Fruit fly (Drosophila melanogaster): ENCODE data around the gene Ptp61F.

Gene Ptp61F

dm6 chr3L:1496408-1496807 lies 21.4 kb upstream of the Ptp61F start, which contains the start of gene CG12084 (continued):
- TF ChIP-seq CG14441 (GFP tag; IDR thresholded peaks at IDR 0.05) = no peak
- no peak for TF ChIP-seq Eip74EF (GFP tag; optimal IDR thresholded peaks at IDR 0.05)
- TF ChIP-seq CG2116 (GFP tag; optimal IDR thresholded peaks at IDR 0.05) = no peak
- TF ChIP-seq Tbp (GFP tag; optimal IDR thresholded peaks at IDR 0.05) = no peak
- TF ChIP-seq CG12299 (tag; optimal IDR thresholded peaks at IDR 0.05) = no peak
- TF ChIP-seq Scr (GFP tag; IDR thresholded peaks at IDR 0.05; ENCODE audit: partially characterized antibody) = peak; percentile 25
- TF ChIP-seq Ets65A (GFP tag) = no peak
- no peak for TF ChIP-seq pb (GFP tag; optimal IDR thresholded peaks at IDR 0.05)
- no peak for TF ChIP-seq CG11560 (tag; IDR thresholded peaks at IDR 0.05)
- TF ChIP-seq CG5180 (GFP tag; optimal IDR thresholded peaks at IDR 0.05) = no peak
- peak; percentile 38 for TF ChIP-seq Lhr (GFP tag; optimal IDR thresholded peaks at IDR 0.05)
- no peak for TF ChIP-seq ftz-f1 (GFP tag; optimal IDR thresholded peaks at IDR 0.05)
- TF ChIP-seq sim (GFP tag; IDR thresholded peaks at IDR 0.05) = no peak
- TF ChIP-seq bcd (GFP tag; optimal IDR thresholded peaks at IDR 0.05) = no peak
- no peak for TF ChIP-seq pfk (GFP tag; optimal IDR thresholded peaks at IDR 0.05)
- no peak for TF ChIP-seq ash1 (GFP tag; optimal IDR thresholded peaks at IDR 0.05)
- TF ChIP-seq CG16815 (GFP tag; optimal IDR thresholded peaks at IDR 0.05) = no peak
- TF ChIP-seq D19B (GFP tag; optimal IDR thresholded peaks at IDR 0.05) = no peak
- TF ChIP-seq Dll (GFP tag; IDR thresholded peaks at IDR 0.05; ENCODE audit: partially characterized antibody) = no peak
- TF ChIP-seq Usf (GFP tag; optimal IDR thresholded peaks at IDR 0.05) = no peak
- peak; percentile 36 for TF ChIP-seq E2f2 (GFP tag; IDR thresholded peaks at IDR 0.05)
- TF ChIP-seq mld (GFP tag; IDR thresholded peaks at IDR 0.05; ENCODE audit: partially characterized antibody) = no peak
- TF ChIP-seq Myb (GFP tag; optimal IDR thresholded peaks at IDR 0.05) = no peak
- TF ChIP-seq vfl (GFP tag; optimal IDR thresholded peaks at IDR 0.05) = peak; percentile 2
- no peak for TF ChIP-seq Deaf1 (tag; optimal IDR thresholded peaks at IDR 0.05)
- TF ChIP-seq Hr51 (GFP tag; optimal IDR thresholded peaks at IDR 0.05) = no peak
- TF ChIP-seq kay (GFP tag; optimal IDR thresholded peaks at IDR 0.05) = no peak
- peak; percentile 72 for TF ChIP-seq CG15514 (GFP tag; optimal IDR thresholded peaks at IDR 0.05)
- TF ChIP-seq Nf-YA (GFP tag; IDR thresholded peaks at IDR 0.05) = no peak
- no peak for TF ChIP-seq CG11696 (GFP tag; IDR thresholded peaks at IDR 0.05)
- TF ChIP-seq CoRest (tag; optimal IDR thresholded peaks at IDR 0.05) = no peak
- no peak for TF ChIP-seq sc (optimal IDR thresholded peaks at IDR 0.05)
- TF ChIP-seq sc (GFP tag; optimal IDR thresholded peaks at IDR 0.05) = no peak
- no peak for TF ChIP-seq Sry-β (GFP tag; optimal IDR thresholded peaks at IDR 0.05)
- no peak for TF ChIP-seq CG12942 (GFP tag; optimal IDR thresholded peaks at IDR 0.05)
- TF ChIP-seq Bgb (GFP tag; IDR thresholded peaks at IDR 0.05; ENCODE audit: partially characterized antibody) = no peak
- TF ChIP-seq Asciz (GFP tag; optimal IDR thresholded peaks at IDR 0.05) = no peak
- no peak for TF ChIP-seq CG34224 (GFP tag; IDR thresholded peaks at IDR 0.05; ENCODE audit: partially characterized antibody)
- TF ChIP-seq CG8089 (GFP tag; optimal IDR thresholded peaks at IDR 0.05) = no peak
- TF ChIP-seq Ada2b (GFP tag; IDR thresholded peaks at IDR 0.05) = no peak
- TF ChIP-seq gt (GFP tag; IDR thresholded peaks at IDR 0.05) = no peak
- TF ChIP-seq NC2α (GFP tag; optimal IDR thresholded peaks at IDR 0.05) = no peak
- TF ChIP-seq CG3995 (GFP tag; optimal IDR thresholded peaks at IDR 0.05) = no peak
- peak in 1 of 2 experiments; percentile 29 for TF ChIP-seq Pdp1 (GFP tag; optimal IDR thresholded peaks at IDR 0.05)
- no peak for TF ChIP-seq CG3065 (GFP tag; optimal IDR thresholded peaks at IDR 0.05)
- TF ChIP-seq CG4404 (GFP tag; IDR thresholded peaks at IDR 0.05) = no peak
- no peak for TF ChIP-seq Mes4 (GFP tag; optimal IDR thresholded peaks at IDR 0.05)
- TF ChIP-seq CG6254 (GFP tag; optimal IDR thresholded peaks at IDR 0.05) = no peak
- no peak for TF ChIP-seq CG32772 (GFP tag; IDR thresholded peaks at IDR 0.05)
- TF ChIP-seq Med (GFP tag) = peak; percentile 21
- TF ChIP-seq CG12071 (GFP tag; optimal IDR thresholded peaks at IDR 0.05) = no peak

Data from whole organism, embryonic.